Fruit fly (Drosophila melanogaster): ENCODE measurements around the gene CG13398.
A peak's percentile ranks its signal among the peaks of the same experiment; 100 is the strongest.

The CG13398 gene

DNA sequence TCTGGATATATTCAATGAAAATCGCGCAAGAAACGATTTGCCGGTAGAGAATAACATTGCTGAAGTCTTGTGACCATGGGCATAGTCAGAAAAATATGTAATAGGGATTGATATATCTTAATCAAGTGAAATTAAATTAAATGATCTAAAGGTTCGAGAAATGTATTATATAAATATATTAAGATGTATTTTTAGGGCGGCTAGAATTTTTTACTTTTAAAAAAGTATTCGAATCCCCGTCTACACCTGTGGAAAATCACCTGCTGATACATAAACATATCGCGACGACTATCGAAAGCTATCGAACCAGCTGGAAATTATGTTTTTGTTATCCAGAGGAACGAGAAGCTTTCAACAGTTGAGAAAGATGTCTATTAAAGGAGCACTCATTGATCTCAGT is 38.3 kb downstream of the CG13398 start, which contains the start of the genes CG13390 and CG17294 (continued):
- TF ChIP-seq CG18476 (GFP tag; optimal IDR thresholded peaks at IDR 0.05) (peak; percentile 97), HLH54F (GFP tag; optimal IDR thresholded peaks at IDR 0.05) (peak; percentile 95), fu2 (GFP tag; optimal IDR thresholded peaks at IDR 0.05) (peak; percentile 86), Sox100B (GFP tag; optimal IDR thresholded peaks at IDR 0.05) (peak; percentile 99), sr (GFP tag; IDR thresholded peaks at IDR 0.05) (peak; percentile 98), Dek (tag; optimal IDR thresholded peaks at IDR 0.05) (peak; percentile 100), cas (GFP tag; IDR thresholded peaks at IDR 0.05) (peak; percentile 99), tio (GFP tag; optimal IDR thresholded peaks at IDR 0.05) (peak; percentile 98), eve (GFP tag; optimal IDR thresholded peaks at IDR 0.05) (no peak), emc (GFP tag; optimal IDR thresholded peaks at IDR 0.05) (peak; percentile 91), Adf1 (GFP tag; IDR thresholded peaks at IDR 0.05) (peak; percentile 93), CG12299 (tag; optimal IDR thresholded peaks at IDR 0.05) (peak; percentile 100), pho (GFP tag; optimal IDR thresholded peaks at IDR 0.05) (peak; percentile 95), CG9215 (GFP tag; IDR thresholded peaks at IDR 0.05) (peak; percentile 99), gem (tag; optimal IDR thresholded peaks at IDR 0.05) (peak; percentile 100), psq (GFP tag; optimal IDR thresholded peaks at IDR 0.05) (peak; percentile 97), CkIIα-i1 (GFP tag; IDR thresholded peaks at IDR 0.05) (peak; percentile 98), ewg (GFP tag; optimal IDR thresholded peaks at IDR 0.05) (peak; percentile 98), CG30020 (tag; optimal IDR thresholded peaks at IDR 0.05) (peak; percentile 93), CG11504 (tag; optimal IDR thresholded peaks at IDR 0.05) (peak; percentile 98), CG5953 (GFP tag; IDR thresholded peaks at IDR 0.05) (peak; percentile 99), Opbp (GFP tag; IDR thresholded peaks at IDR 0.05; ENCODE audit: partially characterized antibody) (peak; percentile 31; the same call in 1 of the 3 replicates), tgo (GFP tag; IDR thresholded peaks at IDR 0.05) (peak; percentile 100), CG13775 (GFP tag; optimal IDR thresholded peaks at IDR 0.05) (peak; percentile 99), grn (GFP tag; optimal IDR thresholded peaks at IDR 0.05) (peak; percentile 92), sna (GFP tag; IDR thresholded peaks at IDR 0.05; ENCODE audit: partially characterized antibody) (peak; percentile 83), kni (GFP tag; optimal IDR thresholded peaks at IDR 0.05) (peak; percentile 97), rib (GFP tag; IDR thresholded peaks at IDR 0.05) (peak; percentile 100), nerfin-2 (GFP tag; IDR thresholded peaks at IDR 0.05; ENCODE audit: partially characterized antibody) (peak; percentile 75; the same call in 1 of the 2 replicates), inv (GFP tag; IDR thresholded peaks at IDR 0.05; ENCODE audit: partially characterized antibody) (peak; percentile 71; the same call in 1 of the 2 replicates), h (optimal IDR thresholded peaks at IDR 0.05) (no peak), unpg (GFP tag; optimal IDR thresholded peaks at IDR 0.05) (peak; percentile 100), Ets97D (GFP tag; optimal IDR thresholded peaks at IDR 0.05) (peak; percentile 90), CG31388 (GFP tag; optimal IDR thresholded peaks at IDR 0.05) (peak; percentile 99), ato (GFP tag; IDR thresholded peaks at IDR 0.05; ENCODE audit: partially characterized antibody) (0 out of 2 replicates have a peak, but pooled peaks have one; percentile 40), HLHmδ (GFP tag; optimal IDR thresholded peaks at IDR 0.05) (no peak), run (tag; optimal IDR thresholded peaks at IDR 0.05) (peak; percentile 99), CG8388 (GFP tag; optimal IDR thresholded peaks at IDR 0.05) (peak; percentile 99), CG2889 (GFP tag; IDR thresholded peaks at IDR 0.05) (peak; percentile 99), CG15696 (tag; optimal IDR thresholded peaks at IDR 0.05) (peak; percentile 99), CG6791 (GFP tag; IDR thresholded peaks at IDR 0.05; ENCODE audit: partially characterized antibody) (peak; percentile 64), Med (GFP tag) (peak; percentile 99), ro (GFP tag; IDR thresholded peaks at IDR 0.05) (peak; percentile 99), CG3407 (GFP tag; optimal IDR thresholded peaks at IDR 0.05) (peak; percentile 97), so (GFP tag; IDR thresholded peaks at IDR 0.05) (peak; percentile 100), Doc2 (GFP tag; IDR thresholded peaks at IDR 0.05) (peak; percentile 98), sd (tag; optimal IDR thresholded peaks at IDR 0.05) (peak; percentile 98), her (GFP tag; optimal IDR thresholded peaks at IDR 0.05) (peak; percentile 82), CG10959 (GFP tag; IDR thresholded peaks at IDR 0.05) (peak; percentile 99), knrl (GFP tag; IDR thresholded peaks at IDR 0.05; ENCODE audit: partially characterized antibody) (peak; percentile 76)

All from whole organism, embryonic.